Worm (Caenorhabditis elegans) whole organism, midembryonic: Measurements from ENCODE around the gene mab-21.

Experiments
- T22C8.4 ChIP-seq: fragments of 200-800 bp; sonication (Bioruptor generic); IDR thresholded peaks from 2 replicates; pipeline ENCODE4 v1.3.6; 2022; ENCODE audit warnings: missing genetic modification characterization, missing compliant biosample characterization
- tab-1 ChIP-seq: fragments of 200-800 bp; sonication (Bioruptor generic); IDR thresholded peaks from 2 replicates; pipeline ENCODE4 v1.3.6; 2022; ENCODE audit warnings: missing genetic modification characterization, missing compliant biosample characterization
- ztf-29 ChIP-seq: fragments of 200-800 bp; sonication (Bioruptor generic); IDR thresholded peaks from 2 replicates; pipeline ENCODE4 v1.3.6; 2022; ENCODE audit warnings: missing genetic modification reagents, missing genetic modification characterization, missing compliant biosample characterization

- TF ChIP-seq ztf-29 (GFP tag; lab: Robert Waterston, UW) (no peak), tab-1 (GFP tag; lab: Robert Waterston, UW) (no peak), T22C8.4 (GFP tag; lab: Robert Waterston, UW) (no peak)
Observed at ce11 chrIII:4594762-4595523, 5.6 kb upstream of the mab-21 start.
